Fruit fly (Drosophila melanogaster) whole organism, embryonic: ENCODE measurements around the gene GNBP2.

Source experiments
- CG10147 ChIP-seq: fragments of 200-800 bp; sonication (Bioruptor generic); optimal IDR thresholded peaks from 2 replicates; lab custom pipeline; 2019; ENCODE audit warnings: missing biosample characterization, mild to moderate bottlenecking, missing genetic modification characterization, moderate library complexity
- CG1024 ChIP-seq: fragments of 200-800 bp; sonication (Bioruptor generic); IDR thresholded peaks from 2 replicates; pipeline ENCODE4 v1.3.6; 2022; ENCODE audit warnings: missing biosample characterization, missing genetic modification characterization
- CG11504 ChIP-seq: fragments of 200-800 bp; sonication (Bioruptor generic); optimal IDR thresholded peaks from 3 replicates; lab custom pipeline; 2019; ENCODE audit warnings: missing biosample characterization, mild to moderate bottlenecking, missing genetic modification characterization, moderate library complexity
- CG12104 ChIP-seq: fragments of 200-800 bp; sonication (Bioruptor generic); optimal IDR thresholded peaks from 3 replicates; lab custom pipeline; 2016; ENCODE audit warnings: missing biosample characterization, missing genetic modification characterization
- CG13775 ChIP-seq: fragments of 200-800 bp; sonication (Bioruptor generic); optimal IDR thresholded peaks from 3 replicates; lab custom pipeline; 2017; ENCODE audit warnings: missing biosample characterization, mild to moderate bottlenecking, missing genetic modification characterization
- CG17829 ChIP-seq: fragments of 200-800 bp; optimal IDR thresholded peaks from 2 replicates; lab custom pipeline; 2019; ENCODE audit warnings: missing biosample characterization, mild to moderate bottlenecking, missing genetic modification characterization, moderate library complexity
- CG30020 ChIP-seq: fragments of 200-800 bp; optimal IDR thresholded peaks from 2 replicates; lab custom pipeline; 2019; ENCODE audit warnings: missing biosample characterization, mild to moderate bottlenecking, missing genetic modification characterization, moderate library complexity
- CG6254 ChIP-seq: fragments of 200-800 bp; sonication (Bioruptor generic); optimal IDR thresholded peaks from 3 replicates; lab custom pipeline; 2017; ENCODE audit warnings: mild to moderate bottlenecking, missing biosample characterization, missing genetic modification reagents, missing genetic modification characterization
- CG6791 ChIP-seq: fragments of 200-800 bp; sonication (Bioruptor generic); IDR thresholded peaks from 3 replicates; pipeline ENCODE4 v1.3.6; 2022; ENCODE audit warnings: missing biosample characterization, missing genetic modification characterization; ENCODE audit not compliant: partially characterized antibody
- CG7556 ChIP-seq: fragments of 200-800 bp; sonication (Bioruptor generic); optimal IDR thresholded peaks from 2 replicates; lab custom pipeline; 2017; ENCODE audit warnings: missing biosample characterization, mild to moderate bottlenecking, missing genetic modification characterization
- CG7963 ChIP-seq: fragments of 200-800 bp; sonication (Bioruptor generic); IDR thresholded peaks from 3 replicates; pipeline ENCODE4 v1.3.6; 2022; ENCODE audit warnings: missing biosample characterization, missing genetic modification characterization; ENCODE audit not compliant: partially characterized antibody
- CG8089 ChIP-seq: fragments of 200-800 bp; sonication (Bioruptor generic); optimal IDR thresholded peaks from 3 replicates; lab custom pipeline; 2016; ENCODE audit warnings: missing biosample characterization, missing genetic modification characterization
- CG8388 ChIP-seq: fragments of 200-800 bp; sonication (Bioruptor generic); optimal IDR thresholded peaks from 2 replicates; lab custom pipeline; 2019; ENCODE audit warnings: missing biosample characterization, mild to moderate bottlenecking, missing genetic modification characterization, moderate library complexity
- CoRest ChIP-seq: fragments of 200-800 bp; sonication (Bioruptor generic); optimal IDR thresholded peaks from 3 replicates; lab custom pipeline; 2018; ENCODE audit warnings: missing biosample characterization, mild to moderate bottlenecking, missing genetic modification characterization, moderate library complexity
- D ChIP-seq, 2 experiments: fragments of 200-800 bp in 1 of 2; fragments of >200 bp in 1 of 2; sonication (Bioruptor generic) in 1 of 2; optimal IDR thresholded peaks; 2 replicates in 1 of 2; 3 replicates in 1 of 2; lab custom pipeline; 2017; ENCODE audit warnings: mild to moderate bottlenecking in 1 of 2, missing biosample characterization in 1 of 2, missing genetic modification characterization in 1 of 2, missing genetic modification reagents in 1 of 2
- Drgx ChIP-seq: fragments of 200-800 bp; sonication (Bioruptor generic); IDR thresholded peaks from 2 replicates; pipeline ENCODE4 v1.3.6; 2022; ENCODE audit warnings: missing biosample characterization, missing genetic modification characterization
- Hand ChIP-seq: fragments of 200-800 bp; sonication (Bioruptor generic); optimal IDR thresholded peaks from 2 replicates; lab custom pipeline; 2017; ENCODE audit warnings: mild to moderate bottlenecking, missing biosample characterization, missing genetic modification reagents, missing genetic modification characterization
- Hmx ChIP-seq: fragments of 200-800 bp; sonication (Bioruptor generic); optimal IDR thresholded peaks from 2 replicates; lab custom pipeline; 2016; ENCODE audit warnings: missing biosample characterization, missing genetic modification characterization
- Oli ChIP-seq: fragments of 200-800 bp; sonication (Bioruptor generic); optimal IDR thresholded peaks from 2 replicates; lab custom pipeline; 2018; ENCODE audit warnings: missing biosample characterization, mild to moderate bottlenecking, missing genetic modification characterization, moderate library complexity
- Ptx1 ChIP-seq: fragments of 200-800 bp; sonication (Bioruptor generic); IDR thresholded peaks from 2 replicates; pipeline ENCODE4 v1.3.6; 2022; ENCODE audit warnings: missing biosample characterization, missing genetic modification characterization
- Spps ChIP-seq: fragments of 200-800 bp; sonication (Bioruptor generic); optimal IDR thresholded peaks from 2 replicates; lab custom pipeline; 2018; ENCODE audit warnings: missing biosample characterization, mild to moderate bottlenecking, missing genetic modification characterization
- Taf1 ChIP-seq: fragments of 200-800 bp; sonication (Bioruptor generic); IDR thresholded peaks from 2 replicates; pipeline ENCODE4 v1.3.6; 2022; ENCODE audit warnings: missing biosample characterization, missing genetic modification characterization
- az2 ChIP-seq: fragments of 200-800 bp; sonication (Bioruptor generic); optimal IDR thresholded peaks from 3 replicates; lab custom pipeline; 2016; ENCODE audit warnings: missing biosample characterization, missing genetic modification characterization
- btn ChIP-seq: fragments of 200-800 bp; sonication (Bioruptor generic); optimal IDR thresholded peaks from 2 replicates; lab custom pipeline; 2016; ENCODE audit warnings: missing biosample characterization, missing genetic modification characterization
- crp ChIP-seq, 2 experiments: fragments of 200-800 bp; sonication (Bioruptor generic); optimal IDR thresholded peaks; 2 replicates in 1 of 2; 3 replicates in 1 of 2; lab custom pipeline; 2017; ENCODE audit warnings: missing biosample characterization in 2 of 2, missing genetic modification characterization in 2 of 2, mild to moderate bottlenecking in 1 of 2, moderate library complexity in 1 of 2
- dm ChIP-seq: fragments of 200-800 bp; sonication (Bioruptor generic); optimal IDR thresholded peaks from 3 replicates; lab custom pipeline; 2016; ENCODE audit warnings: missing biosample characterization, missing genetic modification characterization
- dpn ChIP-seq, 2 experiments: fragments of 200-800 bp; sonication (Bioruptor generic); optimal IDR thresholded peaks; 3 replicates each; lab custom pipeline; 2016; ENCODE audit warnings: missing biosample characterization in 2 of 2, missing genetic modification characterization in 2 of 2
- fru ChIP-seq: fragments of >200 bp; optimal IDR thresholded peaks from 2 replicates; lab custom pipeline; 2017
- gro ChIP-seq: fragments of 200-800 bp; sonication (Bioruptor generic); optimal IDR thresholded peaks from 2 replicates; lab custom pipeline; 2016; ENCODE audit warnings: missing biosample characterization, missing genetic modification characterization
- hb ChIP-seq: fragments of 200-800 bp; sonication (Bioruptor generic); IDR thresholded peaks from 3 replicates; pipeline ENCODE4 v1.3.6; 2022; ENCODE audit warnings: missing biosample characterization, missing genetic modification characterization; ENCODE audit not compliant: partially characterized antibody
- her ChIP-seq: fragments of 200-800 bp; sonication (Bioruptor generic); optimal IDR thresholded peaks from 2 replicates; lab custom pipeline; 2016; ENCODE audit warnings: missing biosample characterization, missing genetic modification characterization
- ken ChIP-seq: fragments of 200-800 bp; sonication (Bioruptor generic); IDR thresholded peaks from 3 replicates; pipeline ENCODE4 v1.3.6; 2022; ENCODE audit warnings: missing biosample characterization, missing genetic modification characterization
- lbe ChIP-seq: fragments of 200-800 bp; sonication (Bioruptor generic); optimal IDR thresholded peaks from 2 replicates; lab custom pipeline; 2016; ENCODE audit warnings: missing biosample characterization, mild to moderate bottlenecking, missing genetic modification characterization
- maf-S ChIP-seq: fragments of 200-800 bp; sonication (Bioruptor generic); optimal IDR thresholded peaks from 2 replicates; lab custom pipeline; 2016; ENCODE audit warnings: missing biosample characterization, missing genetic modification characterization
- nmo ChIP-seq: fragments of 200-800 bp; sonication (Bioruptor generic); optimal IDR thresholded peaks from 2 replicates; lab custom pipeline; 2018; ENCODE audit warnings: missing biosample characterization, mild to moderate bottlenecking, missing genetic modification characterization, moderate library complexity
- pita ChIP-seq: fragments of 200-800 bp; sonication (Bioruptor generic); optimal IDR thresholded peaks from 2 replicates; lab custom pipeline; 2017; ENCODE audit warnings: missing biosample characterization, mild to moderate bottlenecking, missing genetic modification characterization
- prd ChIP-seq, 3 experiments: fragments of >200 bp in 2 of 3; fragments of 200-800 bp in 1 of 3; sonication (Bioruptor generic) in 1 of 3; optimal IDR thresholded peaks in 2 of 3; IDR thresholded peaks in 1 of 3; 2 replicates in 2 of 3; 3 replicates in 1 of 3; pipeline versions ENCODE4 v1.3.6 to Lab custom; 2017 to 2022; ENCODE audit warnings: missing biosample characterization in 1 of 3, missing genetic modification characterization in 1 of 3
- schlank ChIP-seq: fragments of 200-800 bp; sonication (Bioruptor generic); optimal IDR thresholded peaks from 2 replicates; lab custom pipeline; 2018; ENCODE audit warnings: missing biosample characterization, mild to moderate bottlenecking, missing genetic modification characterization
- seq ChIP-seq: fragments of 200-800 bp; sonication (Bioruptor generic); IDR thresholded peaks from 2 replicates; pipeline ENCODE4 v1.3.6; 2022; ENCODE audit warnings: missing biosample characterization, missing genetic modification characterization
- shn ChIP-seq: fragments of 200-800 bp; sonication (Bioruptor generic); optimal IDR thresholded peaks from 3 replicates; lab custom pipeline; 2016; ENCODE audit warnings: missing biosample characterization, missing genetic modification characterization
- toy ChIP-seq: fragments of 200-800 bp; sonication (Bioruptor generic); IDR thresholded peaks from 2 replicates; pipeline ENCODE4 v1.3.6; 2022; ENCODE audit warnings: missing biosample characterization, missing genetic modification characterization
- ttk ChIP-seq: fragments of 200-800 bp; sonication (Bioruptor generic); IDR thresholded peaks from 2 replicates; pipeline ENCODE4 v2.1.2; 2022; ENCODE audit warnings: missing biosample characterization, missing genetic modification characterization
- vnd ChIP-seq: fragments of 200-800 bp; sonication (Bioruptor generic); IDR thresholded peaks from 3 replicates; pipeline ENCODE4 v1.3.6; 2022; ENCODE audit warnings: missing biosample characterization, missing genetic modification characterization; ENCODE audit not compliant: partially characterized antibody
- vvl ChIP-seq: fragments of 200-800 bp; sonication (Bioruptor generic); IDR thresholded peaks from 2 replicates; pipeline ENCODE4 v1.3.6; 2022; ENCODE audit warnings: missing biosample characterization, missing genetic modification characterization
- wdn ChIP-seq: fragments of 200-800 bp; sonication (Bioruptor generic); IDR thresholded peaks from 2 replicates; pipeline ENCODE4 v1.3.6; 2022; ENCODE audit warnings: missing biosample characterization, missing genetic modification characterization
- z ChIP-seq: fragments of 200-800 bp; sonication (Bioruptor generic); IDR thresholded peaks from 3 replicates; pipeline ENCODE4 v1.3.6; 2022; ENCODE audit warnings: missing biosample characterization, missing genetic modification characterization
- zfh2 ChIP-seq: fragments of 200-800 bp; sonication (Bioruptor generic); optimal IDR thresholded peaks from 2 replicates; lab custom pipeline; 2016; ENCODE audit warnings: missing biosample characterization, missing genetic modification characterization

GNBP2 gene

dm6 chr3L:18640584-18641527, 34.4 kb downstream of the GNBP2 start (continued):
- TF ChIP-seq CG12104 (peak; percentile 83), ken (GFP tag; lab: Robert Waterston, UW) (peak; percentile 92), dpn (GFP tag; optimal IDR thresholded peaks at IDR 0.05; lab: Kevin White, UChicago) (peak; percentile 92 to 97), Drgx (GFP tag; lab: Robert Waterston, UW) (peak; percentile 98), CG6791 (GFP tag; lab: Robert Waterston, UW) (no peak), Taf1 (GFP tag; lab: Robert Waterston, UW) (peak; percentile 99), pita (GFP tag; lab: Kevin White, UChicago) (no peak), CG7963 (GFP tag; lab: Robert Waterston, UW) (no peak), vvl (GFP tag; lab: Robert Waterston, UW) (peak; percentile 99), nmo (GFP tag; lab: Kevin White, UChicago) (peak; percentile 92), Spps (tag; lab: Kevin White, UChicago) (peak; percentile 63), lbe (GFP tag; lab: Kevin White, UChicago) (peak; percentile 72), CG10147 (GFP tag; lab: Kevin White, UChicago) (peak; percentile 94), z (peak; percentile 75), gro (GFP tag; lab: Kevin White, UChicago) (peak; percentile 95), Hmx (GFP tag; lab: Kevin White, UChicago) (peak; percentile 86), vnd (GFP tag; lab: Robert Waterston, UW) (no peak), fru (lab: Kevin White, UChicago) (no peak), crp (GFP tag; optimal IDR thresholded peaks at IDR 0.05; lab: Kevin White, UChicago) (peak in 1 of 2 experiments; percentile 68), CG6254 (GFP tag; lab: Kevin White, UChicago) (peak; percentile 63), Ptx1 (GFP tag; lab: Robert Waterston, UW) (peak; percentile 99), btn (GFP tag; lab: Kevin White, UChicago) (peak; percentile 71), CG8089 (peak; percentile 84), shn (peak; percentile 91), D (optimal IDR thresholded peaks at IDR 0.05; lab: Kevin White, UChicago) (no peak), D (GFP tag; optimal IDR thresholded peaks at IDR 0.05; lab: Kevin White, UChicago) (peak; percentile 67), dm (GFP tag; lab: Kevin White, UChicago) (peak; percentile 83), CoRest (tag; lab: Kevin White, UChicago) (peak; percentile 93), CG17829 (tag; lab: Kevin White, UChicago) (peak; percentile 82), CG30020 (peak; percentile 28), ttk (GFP tag; lab: Robert Waterston, UW) (peak; percentile 98), az2 (GFP tag; lab: Kevin White, UChicago) (peak; percentile 90), CG11504 (tag; lab: Kevin White, UChicago) (peak; percentile 93), her (GFP tag; lab: Kevin White, UChicago) (peak; percentile 78), CG7556 (GFP tag; lab: Kevin White, UChicago) (peak; percentile 98), Hand (GFP tag; lab: Kevin White, UChicago) (peak; percentile 91), Oli (tag; lab: Kevin White, UChicago) (peak; percentile 87), zfh2 (peak; percentile 87), prd (optimal IDR thresholded peaks at IDR 0.05; lab: Kevin White, UChicago) (no peak), prd (GFP tag; IDR thresholded peaks at IDR 0.05; lab: Robert Waterston, UW) (peak; percentile 98), wdn (GFP tag; lab: Robert Waterston, UW) (peak; percentile 91), toy (peak; percentile 97), CG8388 (GFP tag; lab: Kevin White, UChicago) (peak; percentile 88), CG13775 (GFP tag; lab: Kevin White, UChicago) (peak; percentile 86), schlank (tag; lab: Kevin White, UChicago) (peak; percentile 48), CG1024 (GFP tag; lab: Robert Waterston, UW) (peak; percentile 95), maf-S (GFP tag; lab: Kevin White, UChicago) (peak; percentile 84), seq (peak; percentile 95), hb (GFP tag; lab: Robert Waterston, UW) (no peak)
